Fruit fly (Drosophila melanogaster) Kc167 (cell line): Measurements from ENCODE around the gene Epp.

Source experiments
- h ChIP-seq: fragments of >200 bp; optimal IDR thresholded peaks from 3 replicates; lab custom pipeline; 2018; ENCODE audit warnings: missing external identifiers
- ttk ChIP-seq: sonication (Bioruptor generic); optimal IDR thresholded peaks from 2 replicates; lab custom pipeline; 2017; ENCODE audit warnings: missing external identifiers

DNA sequence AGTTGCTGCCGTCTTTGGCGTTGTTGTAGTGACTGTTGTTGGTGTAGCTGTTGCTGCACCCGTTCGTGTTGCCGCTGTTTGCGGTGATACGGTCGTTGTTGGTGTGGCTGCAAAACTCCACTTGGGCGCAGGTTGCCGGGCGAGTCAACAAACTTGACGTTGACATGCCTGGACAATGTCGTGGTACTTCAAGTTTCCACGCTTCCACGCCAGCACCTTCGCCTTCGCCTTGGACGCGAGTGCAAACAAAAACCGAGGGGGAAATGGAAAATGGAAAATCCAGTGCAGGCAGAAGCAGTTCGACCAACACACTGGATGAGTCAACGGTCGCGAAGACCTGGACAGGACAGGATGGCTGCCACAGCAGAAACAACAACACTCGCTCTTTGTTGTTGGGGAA lies 32.0 kb upstream of the Epp start:
- TF ChIP-seq h (no peak), ttk (peak; percentile 87)
